Fruit fly (Drosophila melanogaster) whole organism, embryonic: ENCODE results near the gene park.

ENCODE experiments used
- Aef1 ChIP-seq: fragments of 200-800 bp; sonication (Bioruptor generic); IDR thresholded peaks from 3 replicates; pipeline ENCODE4 v1.3.6; 2022; ENCODE audit warnings: missing biosample characterization, missing genetic modification characterization
- Asciz ChIP-seq: fragments of 200-800 bp; sonication (Bioruptor generic); optimal IDR thresholded peaks from 2 replicates; lab custom pipeline; 2017; ENCODE audit warnings: missing biosample characterization, mild to moderate bottlenecking, missing genetic modification characterization, missing genetic modification reagents
- Atf6 ChIP-seq: fragments of 200-800 bp; sonication (Bioruptor generic); IDR thresholded peaks from 2 replicates; pipeline ENCODE4 v1.3.6; 2022; ENCODE audit warnings: missing biosample characterization, missing genetic modification characterization
- CG10462 ChIP-seq: fragments of 200-800 bp; sonication (Bioruptor generic); optimal IDR thresholded peaks from 2 replicates; lab custom pipeline; 2016; ENCODE audit warnings: missing biosample characterization, missing genetic modification characterization
- CG15479 ChIP-seq: fragments of 200-800 bp; sonication (Bioruptor generic); optimal IDR thresholded peaks from 3 replicates; lab custom pipeline; 2019; ENCODE audit warnings: missing biosample characterization, mild to moderate bottlenecking, missing genetic modification characterization, moderate library complexity
- CG15601 ChIP-seq: fragments of 200-800 bp; sonication (Bioruptor generic); optimal IDR thresholded peaks from 3 replicates; lab custom pipeline; 2019; ENCODE audit warnings: missing biosample characterization, mild to moderate bottlenecking, missing genetic modification characterization, moderate library complexity
- CG16779 ChIP-seq: fragments of 200-800 bp; sonication (Bioruptor generic); IDR thresholded peaks from 2 replicates; pipeline ENCODE4 v1.3.6; 2022; ENCODE audit warnings: missing biosample characterization, missing genetic modification characterization
- CG2202 ChIP-seq: fragments of 200-800 bp; sonication (Bioruptor generic); optimal IDR thresholded peaks from 2 replicates; lab custom pipeline; 2018; ENCODE audit warnings: missing biosample characterization, mild to moderate bottlenecking, missing genetic modification characterization
- CG30431 ChIP-seq: fragments of 200-800 bp; sonication (Bioruptor generic); optimal IDR thresholded peaks from 2 replicates; lab custom pipeline; 2017; ENCODE audit warnings: missing biosample characterization, missing genetic modification characterization
- CG3163 ChIP-seq: fragments of 200-800 bp; sonication (Bioruptor generic); optimal IDR thresholded peaks from 3 replicates; lab custom pipeline; 2016; ENCODE audit warnings: missing biosample characterization, missing genetic modification characterization
- CG32532 ChIP-seq: fragments of 200-800 bp; sonication (Bioruptor generic); IDR thresholded peaks from 2 replicates; pipeline ENCODE4 v1.3.6; 2022; ENCODE audit warnings: missing biosample characterization, missing genetic modification characterization
- CG34422 ChIP-seq: fragments of 200-800 bp; sonication (Bioruptor generic); IDR thresholded peaks from 3 replicates; pipeline ENCODE4 v1.3.6; 2022; ENCODE audit warnings: missing biosample characterization, missing genetic modification characterization
- CG42726 ChIP-seq: fragments of 200-800 bp; sonication (Bioruptor generic); IDR thresholded peaks from 2 replicates; pipeline ENCODE4 v1.3.6; 2022; ENCODE audit warnings: missing biosample characterization, missing genetic modification characterization; ENCODE audit not compliant: partially characterized antibody
- CG5180 ChIP-seq: fragments of 200-800 bp; sonication (Bioruptor generic); optimal IDR thresholded peaks from 3 replicates; lab custom pipeline; 2017; ENCODE audit warnings: missing biosample characterization, missing genetic modification characterization, mild to moderate bottlenecking, moderate library complexity, missing genetic modification reagents
- CG8089 ChIP-seq: fragments of 200-800 bp; sonication (Bioruptor generic); optimal IDR thresholded peaks from 3 replicates; lab custom pipeline; 2016; ENCODE audit warnings: missing biosample characterization, missing genetic modification characterization
- CG8478 ChIP-seq: fragments of >200 bp; optimal IDR thresholded peaks from 2 replicates; lab custom pipeline; 2018
- CG8924 ChIP-seq: fragments of 200-800 bp; optimal IDR thresholded peaks from 3 replicates; lab custom pipeline; 2019; ENCODE audit warnings: missing biosample characterization, mild to moderate bottlenecking, missing genetic modification characterization, moderate library complexity
- D19B ChIP-seq: fragments of 200-800 bp; sonication (Bioruptor generic); optimal IDR thresholded peaks from 2 replicates; lab custom pipeline; 2017; ENCODE audit warnings: missing biosample characterization, mild to moderate bottlenecking, missing genetic modification characterization
- Drgx ChIP-seq: fragments of 200-800 bp; sonication (Bioruptor generic); IDR thresholded peaks from 2 replicates; pipeline ENCODE4 v1.3.6; 2022; ENCODE audit warnings: missing biosample characterization, missing genetic modification characterization
- Eip74EF ChIP-seq, 2 experiments: fragments of 200-800 bp in 1 of 2; fragments of >200 bp in 1 of 2; sonication (Bioruptor generic) in 1 of 2; optimal IDR thresholded peaks; 2 replicates each; lab custom pipeline; 2017 to 2019; ENCODE audit warnings: missing biosample characterization in 2 of 2, missing genetic modification characterization in 2 of 2, mild to moderate bottlenecking in 1 of 2, moderate library complexity in 1 of 2
- HLH3B ChIP-seq: fragments of 200-800 bp; sonication (Bioruptor generic); IDR thresholded peaks from 2 replicates; pipeline ENCODE4 v1.3.6; 2022; ENCODE audit warnings: missing biosample characterization, missing genetic modification characterization
- Jarid2 ChIP-seq: fragments of 200-800 bp; sonication (Bioruptor generic); optimal IDR thresholded peaks from 3 replicates; lab custom pipeline; 2017; ENCODE audit warnings: mild to moderate bottlenecking, missing biosample characterization, missing genetic modification reagents, missing genetic modification characterization
- MBD-R2 ChIP-seq: fragments of 200-800 bp; sonication (Bioruptor generic); IDR thresholded peaks from 2 replicates; pipeline ENCODE4 v1.3.6; 2022; ENCODE audit warnings: missing biosample characterization, missing genetic modification characterization
- NFAT ChIP-seq: fragments of 200-800 bp; sonication (Bioruptor generic); IDR thresholded peaks from 2 replicates; pipeline ENCODE4 v1.3.6; 2022; ENCODE audit warnings: missing biosample characterization, missing genetic modification characterization
- Scr ChIP-seq: fragments of 200-800 bp; sonication (Bioruptor generic); IDR thresholded peaks from 2 replicates; pipeline ENCODE4 v1.3.6; 2022; ENCODE audit warnings: missing biosample characterization, missing genetic modification characterization; ENCODE audit not compliant: partially characterized antibody
- Sox102F ChIP-seq: fragments of 200-800 bp; sonication (Bioruptor generic); optimal IDR thresholded peaks from 2 replicates; lab custom pipeline; 2018; ENCODE audit warnings: missing biosample characterization, mild to moderate bottlenecking, missing genetic modification characterization, moderate library complexity
- Trl ChIP-seq, 3 experiments: fragments of >200 bp in 2 of 3; fragments of 200-800 bp in 1 of 3; sonication (Bioruptor generic) in 1 of 3; optimal IDR thresholded peaks; 2 replicates in 1 of 3; 3 replicates in 2 of 3; lab custom pipeline; 2016 to 2017; ENCODE audit warnings: missing biosample characterization in 1 of 3, missing genetic modification characterization in 1 of 3
- bigmax ChIP-seq: fragments of 200-800 bp; sonication (Bioruptor generic); optimal IDR thresholded peaks from 2 replicates; lab custom pipeline; 2018; ENCODE audit warnings: missing biosample characterization, mild to moderate bottlenecking, missing genetic modification characterization
- bowl ChIP-seq: fragments of 200-800 bp; sonication (Bioruptor generic); IDR thresholded peaks from 2 replicates; pipeline ENCODE4 v1.3.6; 2022; ENCODE audit warnings: missing biosample characterization, missing genetic modification characterization
- br ChIP-seq: fragments of >200 bp; optimal IDR thresholded peaks from 2 replicates; lab custom pipeline; 2017
- btn ChIP-seq: fragments of 200-800 bp; sonication (Bioruptor generic); optimal IDR thresholded peaks from 2 replicates; lab custom pipeline; 2016; ENCODE audit warnings: missing biosample characterization, missing genetic modification characterization
- caup ChIP-seq: fragments of 200-800 bp; sonication (Bioruptor generic); optimal IDR thresholded peaks from 3 replicates; lab custom pipeline; 2017; ENCODE audit warnings: missing biosample characterization, mild to moderate bottlenecking, missing genetic modification characterization, moderate library complexity; ENCODE audit not compliant: severe bottlenecking
- cg ChIP-seq: fragments of 200-800 bp; sonication (Bioruptor generic); optimal IDR thresholded peaks from 3 replicates; lab custom pipeline; 2019; ENCODE audit warnings: missing biosample characterization, mild to moderate bottlenecking, missing genetic modification characterization, moderate library complexity
- chinmo ChIP-seq: fragments of 200-800 bp; sonication (Bioruptor generic); IDR thresholded peaks from 4 replicates; pipeline ENCODE4 v1.3.6; 2022; ENCODE audit warnings: missing biosample characterization, missing genetic modification characterization; ENCODE audit not compliant: partially characterized antibody
- lab ChIP-seq: fragments of 200-800 bp; sonication (Bioruptor generic); optimal IDR thresholded peaks from 3 replicates; lab custom pipeline; 2017; ENCODE audit warnings: missing biosample characterization, missing genetic modification characterization, mild to moderate bottlenecking, moderate library complexity, missing genetic modification reagents
- prd ChIP-seq, 3 experiments: fragments of >200 bp in 2 of 3; fragments of 200-800 bp in 1 of 3; sonication (Bioruptor generic) in 1 of 3; optimal IDR thresholded peaks in 2 of 3; IDR thresholded peaks in 1 of 3; 2 replicates in 2 of 3; 3 replicates in 1 of 3; pipeline versions ENCODE4 v1.3.6 to Lab custom; 2017 to 2022; ENCODE audit warnings: missing biosample characterization in 1 of 3, missing genetic modification characterization in 1 of 3
- psq ChIP-seq: fragments of 200-800 bp; sonication (Bioruptor generic); optimal IDR thresholded peaks from 2 replicates; lab custom pipeline; 2017; ENCODE audit warnings: missing biosample characterization, missing genetic modification characterization
- schlank ChIP-seq: fragments of 200-800 bp; sonication (Bioruptor generic); optimal IDR thresholded peaks from 2 replicates; lab custom pipeline; 2018; ENCODE audit warnings: missing biosample characterization, mild to moderate bottlenecking, missing genetic modification characterization
- sna ChIP-seq: fragments of 200-800 bp; sonication (Bioruptor generic); IDR thresholded peaks from 2 replicates; pipeline ENCODE4 v1.3.6; 2022; ENCODE audit warnings: missing biosample characterization, missing genetic modification characterization; ENCODE audit not compliant: partially characterized antibody
- sqz ChIP-seq: fragments of 200-800 bp; sonication (Bioruptor generic); optimal IDR thresholded peaks from 3 replicates; lab custom pipeline; 2018; ENCODE audit warnings: missing biosample characterization, mild to moderate bottlenecking, missing genetic modification characterization
- ssp ChIP-seq: fragments of 200-800 bp; sonication (Bioruptor generic); IDR thresholded peaks from 2 replicates; pipeline ENCODE4 v1.3.6; 2022; ENCODE audit warnings: missing biosample characterization, missing genetic modification characterization
- stc ChIP-seq: fragments of 200-800 bp; sonication (Bioruptor generic); IDR thresholded peaks from 2 replicates; pipeline ENCODE4 v1.3.6; 2022; ENCODE audit warnings: missing biosample characterization, missing genetic modification characterization
- toy ChIP-seq: fragments of 200-800 bp; sonication (Bioruptor generic); IDR thresholded peaks from 2 replicates; pipeline ENCODE4 v1.3.6; 2022; ENCODE audit warnings: missing biosample characterization, missing genetic modification characterization
- yki ChIP-seq: fragments of >200 bp; optimal IDR thresholded peaks from 3 replicates; lab custom pipeline; 2018
- z ChIP-seq: fragments of 200-800 bp; sonication (Bioruptor generic); IDR thresholded peaks from 3 replicates; pipeline ENCODE4 v1.3.6; 2022; ENCODE audit warnings: missing biosample characterization, missing genetic modification characterization
- zen2 ChIP-seq: fragments of 200-800 bp; sonication (Bioruptor generic); IDR thresholded peaks from 3 replicates; pipeline ENCODE4 v1.3.6; 2022; ENCODE audit warnings: missing biosample characterization, missing genetic modification characterization; ENCODE audit not compliant: partially characterized antibody

Gene park

DNA sequence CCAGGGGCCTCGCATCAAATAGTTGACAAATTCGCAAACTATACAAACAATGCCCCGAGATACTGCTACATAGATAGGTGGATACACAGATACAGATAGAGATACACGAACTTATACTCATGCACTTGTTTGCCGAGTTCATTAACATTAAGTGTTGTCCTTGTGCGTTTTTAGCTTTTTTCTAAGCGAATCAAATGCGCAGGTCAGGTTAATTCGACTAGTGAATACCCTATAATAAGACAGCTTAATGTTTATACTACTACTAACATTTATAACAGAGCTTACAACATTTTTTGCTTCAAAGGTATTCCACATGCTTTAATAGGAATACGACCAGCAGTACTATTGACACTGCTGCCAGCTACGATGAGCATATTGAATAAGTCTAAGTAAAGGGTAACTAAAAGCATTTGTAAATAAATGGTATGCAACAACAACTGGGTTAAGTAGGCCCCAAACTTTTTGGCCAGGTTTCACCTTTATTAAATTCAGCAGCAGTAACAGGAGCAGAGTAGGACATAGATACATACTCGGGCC is 44.9 kb upstream of the park start (continued):
- TF ChIP-seq Sox102F (GFP tag; lab: Kevin White, UChicago) (peak; percentile 1), CG15479 (no peak), Asciz (GFP tag; lab: Kevin White, UChicago) (no peak), ssp (GFP tag; lab: Robert Waterston, UW) (no peak)

DNA sequence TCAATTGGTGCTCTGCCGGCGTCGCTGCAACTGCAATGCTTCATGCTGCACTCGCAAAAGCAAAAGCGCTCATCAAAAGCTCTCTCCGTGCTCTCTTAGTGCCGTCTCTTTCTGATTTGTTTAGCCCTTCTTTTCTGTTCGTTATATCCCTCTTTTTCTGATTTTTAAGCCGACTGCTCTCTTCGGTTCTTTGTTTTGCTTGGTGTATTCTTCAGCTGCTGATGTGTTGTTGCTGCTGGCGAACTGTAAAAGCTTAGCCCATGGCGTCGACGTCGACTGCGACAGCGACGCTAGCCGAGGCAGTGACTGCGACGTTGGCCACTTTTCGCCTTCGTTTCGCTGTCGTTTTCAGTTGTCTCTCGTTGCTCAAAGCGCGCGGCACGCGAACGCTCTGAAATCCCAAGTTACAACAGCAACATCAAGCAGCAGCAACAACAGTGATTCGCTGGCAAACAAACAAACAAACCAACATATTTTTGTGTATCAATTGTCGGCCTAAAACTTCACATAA is 43.4 kb upstream of the park start:
- peak; percentile 44; the same call in 1 of the 3 replicates for TF ChIP-seq CG34422 (GFP tag; lab: Robert Waterston, UW)
- peak; percentile 31 for TF ChIP-seq cg (GFP tag; lab: Kevin White, UChicago)
- TF ChIP-seq CG15601 (tag; lab: Kevin White, UChicago), result no peak
- peak; percentile 73 for TF ChIP-seq CG42726 (GFP tag; lab: Robert Waterston, UW)
- TF ChIP-seq stc (GFP tag; lab: Robert Waterston, UW), result peak; percentile 17; the same call in 1 of the 2 replicates
- TF ChIP-seq chinmo, result peak; percentile 94; the same call in 2 of the 4 replicates
- peak; percentile 32; the same call in 1 of the 2 replicates for TF ChIP-seq HLH3B (GFP tag; lab: Robert Waterston, UW)
- peak; percentile 81 to 86 for TF ChIP-seq Trl (optimal IDR thresholded peaks at IDR 0.05; lab: Kevin White, UChicago)
- TF ChIP-seq Trl (GFP tag; optimal IDR thresholded peaks at IDR 0.05; lab: Kevin White, UChicago), result no peak
- TF ChIP-seq CG2202 (tag; lab: Kevin White, UChicago), result no peak
- TF ChIP-seq D19B (GFP tag; lab: Kevin White, UChicago), result no peak
- peak; percentile 12 for TF ChIP-seq CG8478 (lab: Kevin White, UChicago)
- TF ChIP-seq toy (GFP tag; lab: Robert Waterston, UW), result no peak
- TF ChIP-seq sqz, result no peak
- TF ChIP-seq Jarid2 (GFP tag; lab: Kevin White, UChicago), result peak; percentile 98
- TF ChIP-seq sna (GFP tag; lab: Robert Waterston, UW), result peak; percentile 48; the same call in 1 of the 2 replicates
- TF ChIP-seq CG8089 (GFP tag; lab: Kevin White, UChicago), result no peak
- TF ChIP-seq bowl (GFP tag; lab: Robert Waterston, UW), result 0 out of 2 replicates have a peak, but pooled peaks have one; percentile 14
- peak; percentile 40 for TF ChIP-seq lab (GFP tag; lab: Kevin White, UChicago)
- TF ChIP-seq NFAT (GFP tag; lab: Robert Waterston, UW), result no peak
- peak; percentile 61; the same call in 2 of the 3 replicates for TF ChIP-seq Aef1
- TF ChIP-seq prd (optimal IDR thresholded peaks at IDR 0.05; lab: Kevin White, UChicago), result no peak
- no peak for TF ChIP-seq prd (GFP tag; IDR thresholded peaks at IDR 0.05; lab: Robert Waterston, UW)
- peak; percentile 68 for TF ChIP-seq CG3163 (GFP tag; lab: Kevin White, UChicago)
- no peak for TF ChIP-seq btn (GFP tag; lab: Kevin White, UChicago)
- TF ChIP-seq br, result no peak
- TF ChIP-seq CG32532 (GFP tag; lab: Robert Waterston, UW), result peak; percentile 46; the same call in 1 of the 2 replicates
- no peak for TF ChIP-seq CG10462
- peak; percentile 76; the same call in 2 of the 3 replicates for TF ChIP-seq zen2 (GFP tag; lab: Robert Waterston, UW)
- peak; percentile 38 for TF ChIP-seq caup (GFP tag; lab: Kevin White, UChicago)
- peak in 1 of 2 experiments; percentile 29 for TF ChIP-seq Eip74EF (GFP tag; optimal IDR thresholded peaks at IDR 0.05; lab: Kevin White, UChicago)
- no peak for TF ChIP-seq CG16779
- TF ChIP-seq z, result peak; percentile 74; the same call in 2 of the 3 replicates
- 0 out of 2 replicates have a peak, but pooled peaks have one; percentile 28 for TF ChIP-seq Atf6
- TF ChIP-seq MBD-R2, result no peak
- no peak for TF ChIP-seq CG30431 (GFP tag; lab: Kevin White, UChicago)
- TF ChIP-seq yki (lab: Kevin White, UChicago), result peak; percentile 27
- no peak for TF ChIP-seq schlank (tag; lab: Kevin White, UChicago)
- TF ChIP-seq psq (GFP tag; lab: Kevin White, UChicago), result peak; percentile 77
- no peak for TF ChIP-seq CG8924
- peak; percentile 24 for TF ChIP-seq CG5180 (GFP tag; lab: Kevin White, UChicago)
- TF ChIP-seq Scr (GFP tag; lab: Robert Waterston, UW), result peak; percentile 31; the same call in 1 of the 2 replicates
- no peak for TF ChIP-seq bigmax (GFP tag; lab: Kevin White, UChicago)
- TF ChIP-seq Drgx (GFP tag; lab: Robert Waterston, UW), result peak; percentile 33; the same call in 1 of the 2 replicates
